Worm (Caenorhabditis elegans): ENCODE results near the gene W01B6.5.
A peak's percentile ranks its signal among the peaks of the same experiment; 100 is the strongest.

The W01B6.5 gene

ce11 chrIV:10042881-10043280 lies 33.1 kb upstream of the W01B6.5 start, which contains the start of gene frk-1:
frk-1 (plus strand) TSS chrIV:10043181.
- TF ChIP-seq nhr-10 (tag; optimal IDR thresholded peaks at IDR 0.05) (no peak), ama-1 (optimal IDR thresholded peaks at IDR 0.05) (no peak), nhr-21 (tag; optimal IDR thresholded peaks at IDR 0.05) (no peak), blmp-1 (tag; optimal IDR thresholded peaks at IDR 0.05; ENCODE audit: insufficient read depth) (no peak), C34F6.9 (tag; optimal IDR thresholded peaks at IDR 0.05) (no peak), nhr-6 (tag; optimal IDR thresholded peaks at IDR 0.05) (no peak), ztf-11 (tag; optimal IDR thresholded peaks at IDR 0.05) (no peak), R02D3.7 (tag; optimal IDR thresholded peaks at IDR 0.05) (no peak), skn-1 (tag; optimal IDR thresholded peaks at IDR 0.05) (no peak), aly-2 (tag; optimal IDR thresholded peaks at IDR 0.05) (no peak), sem-4 (tag; optimal IDR thresholded peaks at IDR 0.05) (no peak), gmeb-1 (tag; optimal IDR thresholded peaks at IDR 0.05) (no peak), mbf-1 (tag; optimal IDR thresholded peaks at IDR 0.05) (no peak), ZK546.5 (tag; optimal IDR thresholded peaks at IDR 0.05) (no peak), peb-1 (tag; optimal IDR thresholded peaks at IDR 0.05) (no peak), nhr-25 (tag; optimal IDR thresholded peaks at IDR 0.05) (no peak)

ce11 chrIV:10046005-10046404 lies 30.0 kb upstream of the W01B6.5 start:
- TF ChIP-seq gmeb-1 (tag; optimal IDR thresholded peaks at IDR 0.05) (no peak), unc-39 (tag; optimal IDR thresholded peaks at IDR 0.05) (no peak), ZK546.5 (tag; optimal IDR thresholded peaks at IDR 0.05) (no peak), lin-39 (tag; optimal IDR thresholded peaks at IDR 0.05) (no peak), unc-55 (GFP tag; optimal IDR thresholded peaks at IDR 0.05) (peak; percentile 54), lin-11 (tag; optimal IDR thresholded peaks at IDR 0.05) (no peak), nhr-6 (tag; optimal IDR thresholded peaks at IDR 0.05) (no peak), aly-2 (tag; optimal IDR thresholded peaks at IDR 0.05) (no peak), C34F6.9 (tag; optimal IDR thresholded peaks at IDR 0.05) (no peak), snpc-4 (tag; optimal IDR thresholded peaks at IDR 0.05) (no peak), sma-9 (GFP tag; optimal IDR thresholded peaks at IDR 0.05) (no peak), sma-9 (tag; optimal IDR thresholded peaks at IDR 0.05) (no peak), dmd-4 (tag; optimal IDR thresholded peaks at IDR 0.05) (no peak), nhr-237 (tag; optimal IDR thresholded peaks at IDR 0.05) (no peak), nhr-129 (tag; optimal IDR thresholded peaks at IDR 0.05) (peak; percentile 10), mdl-1 (tag; optimal IDR thresholded peaks at IDR 0.05) (no peak), peb-1 (tag; optimal IDR thresholded peaks at IDR 0.05) (no peak)

- TF ChIP-seq mdl-1 (tag; optimal IDR thresholded peaks at IDR 0.05) (no peak), lin-11 (tag; optimal IDR thresholded peaks at IDR 0.05) (no peak), zag-1 (tag; optimal IDR thresholded peaks at IDR 0.05) (no peak), mbf-1 (tag; optimal IDR thresholded peaks at IDR 0.05) (no peak), skn-1 (tag; optimal IDR thresholded peaks at IDR 0.05) (no peak), ceh-82 (tag; optimal IDR thresholded peaks at IDR 0.05) (no peak), lsy-2 (tag; optimal IDR thresholded peaks at IDR 0.05) (no peak), lin-39 (tag; optimal IDR thresholded peaks at IDR 0.05) (no peak), ZK546.5 (tag; optimal IDR thresholded peaks at IDR 0.05) (no peak), crh-2 (tag; optimal IDR thresholded peaks at IDR 0.05) (no peak), nhr-6 (tag; optimal IDR thresholded peaks at IDR 0.05) (no peak)
Observed at ce11 chrIV:10047108-10047507, 28.9 kb upstream of the W01B6.5 start, which contains the start of gene T04B2.3. T04B2.3 (plus strand) TSS chrIV:10047408.

ce11 chrIV:10048268-10048667 lies 27.7 kb upstream of the W01B6.5 start:
- TF ChIP-seq nhr-129 (tag; optimal IDR thresholded peaks at IDR 0.05) (peak; percentile 27), mdl-1 (tag; optimal IDR thresholded peaks at IDR 0.05) (no peak)

ce11 chrIV:10051088-10051487 lies 24.9 kb upstream of the W01B6.5 start, which contains the start of gene T04B2.8:
T04B2.8 (minus strand) TSS chrIV:10051188.
- no peak for TF ChIP-seq fos-1 (tag; optimal IDR thresholded peaks at IDR 0.05)
- TF ChIP-seq lin-39 (tag; optimal IDR thresholded peaks at IDR 0.05): no peak
- TF ChIP-seq sem-4 (tag; optimal IDR thresholded peaks at IDR 0.05): no peak
- no peak for TF ChIP-seq ceh-82 (tag; optimal IDR thresholded peaks at IDR 0.05)

- TF ChIP-seq nhr-77 (tag; optimal IDR thresholded peaks at IDR 0.05) (no peak), lin-13 (GFP tag; optimal IDR thresholded peaks at IDR 0.05) (no peak), sma-9 (GFP tag; optimal IDR thresholded peaks at IDR 0.05) (no peak), sma-9 (tag; optimal IDR thresholded peaks at IDR 0.05) (no peak), nhr-21 (tag; optimal IDR thresholded peaks at IDR 0.05) (no peak), nhr-10 (tag; optimal IDR thresholded peaks at IDR 0.05) (no peak), snpc-4 (tag; optimal IDR thresholded peaks at IDR 0.05) (no peak), ztf-4 (tag; optimal IDR thresholded peaks at IDR 0.05) (no peak), nhr-23 (tag; optimal IDR thresholded peaks at IDR 0.05) (no peak), nhr-12 (tag; optimal IDR thresholded peaks at IDR 0.05) (no peak), nhr-11 (tag; optimal IDR thresholded peaks at IDR 0.05) (no peak), fos-1 (tag; optimal IDR thresholded peaks at IDR 0.05) (no peak)
Observed at ce11 chrIV:10053550-10053949, 22.4 kb upstream of the W01B6.5 start, which contains the start of gene srv-12. srv-12 (minus strand) TSS chrIV:10053650.
